Fruit fly (Drosophila melanogaster) Kc167 (cell line): ENCODE measurements around the gene CG14000.

Experiments used
- Myc ChIP-seq: fragments of >200 bp; optimal IDR thresholded peaks from 2 replicates; lab custom pipeline; 2017; ENCODE audit warnings: missing external identifiers
- Sin3A ChIP-seq: fragments of >200 bp; optimal IDR thresholded peaks from 2 replicates; lab custom pipeline; 2018; ENCODE audit warnings: missing external identifiers
- h ChIP-seq: fragments of >200 bp; optimal IDR thresholded peaks from 3 replicates; lab custom pipeline; 2018; ENCODE audit warnings: missing external identifiers
- insv ChIP-seq: fragments of >200 bp; optimal IDR thresholded peaks from 3 replicates; lab custom pipeline; 2018; ENCODE audit warnings: missing external identifiers
- psq ChIP-seq: fragments of >200 bp; optimal IDR thresholded peaks from 2 replicates; lab custom pipeline; 2017; ENCODE audit warnings: missing external identifiers

DNA sequence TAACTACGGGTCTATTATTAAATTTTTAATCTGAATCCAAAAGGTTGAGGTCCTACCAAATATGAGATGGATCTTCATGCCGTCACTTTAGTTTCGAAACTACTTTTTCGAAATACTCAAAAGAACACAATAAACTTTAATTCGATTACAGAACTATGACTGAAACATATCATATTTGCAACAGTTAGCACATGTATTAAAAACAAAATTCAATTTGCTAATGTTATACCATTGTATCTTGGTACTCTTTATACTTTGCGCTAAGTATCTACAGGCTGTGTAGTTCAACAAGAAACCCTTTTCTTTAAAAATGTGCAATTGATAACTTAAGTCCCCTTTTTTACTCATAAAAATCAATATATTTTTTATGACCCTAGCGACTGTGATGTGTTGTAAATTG is 25.4 kb downstream of the CG14000 start, which contains the start of the genes Sfp26Ac and CG43185:
- TF ChIP-seq psq (lab: Kevin White, UChicago) (no peak), Myc (lab: Kevin White, UChicago) (no peak), insv (lab: Kevin White, UChicago) (no peak), Sin3A (no peak), h (lab: Kevin White, UChicago) (no peak)
